Worm (Caenorhabditis elegans): ENCODE measurements around the gene unc-4.

DNA sequence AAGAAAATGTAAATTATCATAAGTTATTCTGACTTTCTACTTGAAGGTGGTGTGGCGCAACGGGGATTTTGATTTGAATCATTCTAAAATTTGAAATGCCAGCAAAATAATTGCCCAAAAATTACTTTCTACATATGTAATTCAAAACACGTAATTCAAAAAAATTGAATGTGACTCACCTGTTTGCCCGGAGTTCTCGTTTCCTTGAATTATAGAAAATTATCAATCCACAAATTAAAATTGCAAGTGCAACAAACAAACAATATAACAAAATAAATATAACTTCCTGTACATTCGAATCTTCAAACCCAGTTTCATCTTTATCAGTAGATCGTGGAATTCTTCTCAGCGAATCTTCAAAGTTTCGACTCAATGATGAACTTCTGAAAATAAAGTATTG is 32.0 kb downstream of the unc-4 start:
- TF ChIP-seq sptf-1 (tag; optimal IDR thresholded peaks at IDR 0.05) (no peak), unc-39 (tag; optimal IDR thresholded peaks at IDR 0.05) (no peak), nhr-12 (tag; optimal IDR thresholded peaks at IDR 0.05) (no peak), snpc-4 (tag; optimal IDR thresholded peaks at IDR 0.05) (no peak), ces-1 (GFP tag; optimal IDR thresholded peaks at IDR 0.05) (no peak), nhr-237 (tag; optimal IDR thresholded peaks at IDR 0.05) (no peak), elt-1 (tag; optimal IDR thresholded peaks at IDR 0.05; ENCODE audit: borderline replicate concordance, insufficient read depth) (no peak), ztf-11 (tag; optimal IDR thresholded peaks at IDR 0.05) (no peak)

Data from whole organism, mixed stage, embryonic.